Worm (Caenorhabditis elegans): ENCODE results near the gene nhr-273.

nhr-273 gene

ce11 chrII:4417333-4417732, 17.8 kb upstream of the nhr-273 start, which contains the start of gene sod-5:
Gene sod-5 (plus strand): TSS chrII:4417633.
- TF ChIP-seq ceh-82 (tag; optimal IDR thresholded peaks at IDR 0.05) (no peak), elt-1 (tag; optimal IDR thresholded peaks at IDR 0.05) (no peak), elt-3 (tag; optimal IDR thresholded peaks at IDR 0.05) (no peak), nhr-43 (tag; optimal IDR thresholded peaks at IDR 0.05; ENCODE audit: poor library complexity, severe bottlenecking) (no peak), egl-5 (tag; optimal IDR thresholded peaks at IDR 0.05) (no peak), nhr-67 (tag; optimal IDR thresholded peaks at IDR 0.05) (no peak), skn-1 (tag; optimal IDR thresholded peaks at IDR 0.05) (no peak), pqm-1 (tag; optimal IDR thresholded peaks at IDR 0.05) (no peak), jun-1 (tag; optimal IDR thresholded peaks at IDR 0.05) (no peak), lsy-12 (tag; optimal IDR thresholded peaks at IDR 0.05) (no peak), ceh-28 (tag; optimal IDR thresholded peaks at IDR 0.05) (no peak), fos-1 (tag; optimal IDR thresholded peaks at IDR 0.05) (no peak), egl-27 (tag; optimal IDR thresholded peaks at IDR 0.05) (no peak), ama-1 (optimal IDR thresholded peaks at IDR 0.05) (no peak), mml-1 (tag; optimal IDR thresholded peaks at IDR 0.05) (no peak)

- no peak for TF ChIP-seq nhr-43 (tag; optimal IDR thresholded peaks at IDR 0.05; ENCODE audit: poor library complexity, severe bottlenecking)
- no peak for TF ChIP-seq jun-1 (tag; optimal IDR thresholded peaks at IDR 0.05)
- no peak for TF ChIP-seq sea-2 (GFP tag; optimal IDR thresholded peaks at IDR 0.05)
- no peak for TF ChIP-seq ceh-82 (tag; optimal IDR thresholded peaks at IDR 0.05)
- no peak for TF ChIP-seq unc-39 (tag; optimal IDR thresholded peaks at IDR 0.05)
- TF ChIP-seq ceh-28 (tag; optimal IDR thresholded peaks at IDR 0.05) = peak; percentile 14
- TF ChIP-seq skn-1 (tag; optimal IDR thresholded peaks at IDR 0.05) = no peak
Observed at ce11 chrII:4419956-4420355, 15.1 kb upstream of the nhr-273 start, which contains the start of gene bpnt-1. Gene bpnt-1 (plus strand): TSS chrII:4420256.

ce11 chrII:4424807-4425206, 10.3 kb upstream of the nhr-273 start, which contains the start of the genes dcaf-13 and toe-1:
Gene dcaf-13 (minus strand): TSS chrII:4424902.
Gene toe-1 (plus strand): TSS chrII:4425167.
- TF ChIP-seq zag-1 (tag; optimal IDR thresholded peaks at IDR 0.05) (no peak), tbx-2 (tag; optimal IDR thresholded peaks at IDR 0.05) (no peak), jun-1 (tag; optimal IDR thresholded peaks at IDR 0.05) (no peak), ztf-11 (tag; optimal IDR thresholded peaks at IDR 0.05) (no peak), hmg-11 (tag; optimal IDR thresholded peaks at IDR 0.05) (no peak), pqm-1 (tag; optimal IDR thresholded peaks at IDR 0.05) (no peak), eor-1 (tag; optimal IDR thresholded peaks at IDR 0.05) (no peak), lsy-12 (tag; optimal IDR thresholded peaks at IDR 0.05) (no peak), nhr-25 (tag; optimal IDR thresholded peaks at IDR 0.05) (no peak), unc-62 (GFP tag; optimal IDR thresholded peaks at IDR 0.05) (no peak), ama-1 (optimal IDR thresholded peaks at IDR 0.05) (no peak), ceh-82 (tag; optimal IDR thresholded peaks at IDR 0.05) (no peak), ceh-9 (tag; optimal IDR thresholded peaks at IDR 0.05) (no peak), skn-1 (tag; optimal IDR thresholded peaks at IDR 0.05) (no peak), elt-2 (tag; optimal IDR thresholded peaks at IDR 0.05) (no peak), nhr-76 (tag; optimal IDR thresholded peaks at IDR 0.05) (no peak)

ce11 chrII:4428121-4428520, 7.0 kb upstream of the nhr-273 start:
- TF ChIP-seq ztf-11 (tag; optimal IDR thresholded peaks at IDR 0.05) (no peak), nhr-28 (tag; optimal IDR thresholded peaks at IDR 0.05) (no peak), pha-4 (tag; optimal IDR thresholded peaks at IDR 0.05) (no peak), unc-62 (GFP tag; optimal IDR thresholded peaks at IDR 0.05) (no peak), lin-15B (tag; optimal IDR thresholded peaks at IDR 0.05) (no peak), fkh-2 (tag; optimal IDR thresholded peaks at IDR 0.05) (no peak), ceh-28 (tag; optimal IDR thresholded peaks at IDR 0.05) (no peak), elt-2 (tag; optimal IDR thresholded peaks at IDR 0.05) (no peak), nhr-43 (tag; optimal IDR thresholded peaks at IDR 0.05; ENCODE audit: poor library complexity, severe bottlenecking) (no peak), tbx-2 (tag; optimal IDR thresholded peaks at IDR 0.05) (no peak), nhr-25 (tag; optimal IDR thresholded peaks at IDR 0.05) (no peak), mdl-1 (tag; optimal IDR thresholded peaks at IDR 0.05) (no peak), nhr-12 (tag; optimal IDR thresholded peaks at IDR 0.05) (no peak), daf-12 (tag; optimal IDR thresholded peaks at IDR 0.05) (no peak)

ce11 chrII:4433146-4433545, 2.0 kb upstream of the nhr-273 start, which contains the start of gene nhr-109:
Gene nhr-109 (plus strand): TSS chrII:4433367.
- TF ChIP-seq fos-1 (tag; optimal IDR thresholded peaks at IDR 0.05) (no peak), mml-1 (tag; optimal IDR thresholded peaks at IDR 0.05) (no peak), unc-39 (tag; optimal IDR thresholded peaks at IDR 0.05) (no peak), pqm-1 (tag; optimal IDR thresholded peaks at IDR 0.05) (peak; percentile 40), elt-2 (tag; optimal IDR thresholded peaks at IDR 0.05) (peak; percentile 59), ceh-9 (tag; optimal IDR thresholded peaks at IDR 0.05) (no peak)

Measured in whole organism, L3 larva.